Worm (Caenorhabditis elegans): ENCODE data around the gene nep-18.
"Not testable (repeated sequence)": the region's sequence is repeated elsewhere in the genome, so short reads cannot be mapped to it uniquely, and the experiment has no call there.

The nep-18 gene

ce11 chrII:2534459-2534858, 29.4 kb downstream of the nep-18 start, which contains the start of gene K02F6.5:
K02F6.5 (plus strand) TSS chrII:2534759.
- TF ChIP-seq ref-1 (GFP tag; conservative IDR thresholded peaks at IDR 0.05); ztf-29 (GFP tag; IDR thresholded peaks at IDR 0.05); flt-1 (GFP tag; IDR thresholded peaks at IDR 0.05): not testable (repeated sequence)

DNA sequence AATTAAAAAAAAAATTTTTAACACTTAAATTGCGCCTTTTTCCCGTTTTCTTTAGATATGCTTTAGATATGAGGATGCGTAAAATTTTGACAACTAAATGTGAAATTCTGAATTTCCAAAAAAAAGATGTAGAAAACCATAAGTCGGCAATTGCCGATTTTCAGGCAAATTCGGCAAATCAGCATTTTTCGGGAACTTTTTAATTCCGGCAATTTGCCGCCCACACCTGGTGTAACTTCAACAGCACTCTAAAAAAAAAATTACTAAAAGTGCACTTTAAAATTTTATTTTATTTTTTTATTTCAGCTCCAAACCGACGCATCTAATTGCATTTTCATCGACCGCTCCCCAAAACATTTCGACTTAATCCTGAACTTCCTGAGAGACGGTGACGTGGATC, 33.4 kb downstream of the nep-18 start, which contains the start of gene K02F6.6:
K02F6.6 (plus strand) TSS at position 301 of the 400 bp plus-strand sequence.
- no peak for TF ChIP-seq flt-1 (GFP tag; IDR thresholded peaks at IDR 0.05)
- no peak for TF ChIP-seq ztf-23 (GFP tag; IDR thresholded peaks at IDR 0.05)
- no peak for TF ChIP-seq cog-1 (tag; optimal IDR thresholded peaks at IDR 0.05)

- TF ChIP-seq ztf-23 (GFP tag; IDR thresholded peaks at IDR 0.05) (no peak), ztf-29 (GFP tag; IDR thresholded peaks at IDR 0.05) (no peak), med-1 (GFP tag; optimal IDR thresholded peaks at IDR 0.05; ENCODE audit: insufficient read depth) (no peak), tab-1 (GFP tag; IDR thresholded peaks at IDR 0.05) (no peak), cog-1 (tag; optimal IDR thresholded peaks at IDR 0.05) (no peak), ref-1 (GFP tag; conservative IDR thresholded peaks at IDR 0.05) (no peak), T22C8.4 (GFP tag; IDR thresholded peaks at IDR 0.05) (no peak), klf-2 (GFP tag; conservative IDR thresholded peaks at IDR 0.05) (no peak), flt-1 (GFP tag; IDR thresholded peaks at IDR 0.05) (no peak)
Measured at ce11 chrII:2526887-2527286, 37.0 kb downstream of the nep-18 start.

ce11 chrII:2525652-2526051, 38.2 kb downstream of the nep-18 start:
- TF ChIP-seq T22C8.4 (GFP tag; IDR thresholded peaks at IDR 0.05), result no peak
- peak; percentile 84; the same call in 1 of the 2 replicates for TF ChIP-seq ztf-29 (GFP tag; IDR thresholded peaks at IDR 0.05)

DNA sequence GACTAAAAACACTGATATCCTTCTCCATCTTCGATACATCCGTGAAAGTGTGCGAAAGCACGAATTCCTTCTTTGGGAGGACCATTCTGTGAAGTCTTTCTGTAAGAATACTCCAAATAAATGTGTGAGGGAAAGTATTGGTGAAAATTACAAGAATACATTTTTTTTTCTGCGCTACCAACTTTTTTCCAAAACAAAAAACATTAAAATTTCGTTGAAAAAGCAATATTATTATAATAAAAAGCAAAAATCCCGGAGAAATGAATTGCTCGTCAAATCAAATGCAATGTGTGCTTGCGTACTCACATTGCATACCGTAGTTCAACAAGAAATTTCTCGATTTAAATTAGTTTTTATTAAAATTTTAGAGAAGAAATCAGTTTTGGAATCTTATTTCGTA, 41.9 kb downstream of the nep-18 start, which contains the start of gene bath-13:
bath-13 (minus strand) TSS at position 101 of the 400 bp plus-strand sequence.
- TF ChIP-seq klf-2 (GFP tag; conservative IDR thresholded peaks at IDR 0.05) (no peak), cog-1 (tag; optimal IDR thresholded peaks at IDR 0.05) (no peak), T22C8.4 (GFP tag; IDR thresholded peaks at IDR 0.05) (no peak), ztf-23 (GFP tag; IDR thresholded peaks at IDR 0.05) (no peak), ztf-29 (GFP tag; IDR thresholded peaks at IDR 0.05) (no peak), flt-1 (GFP tag; IDR thresholded peaks at IDR 0.05) (no peak), ref-1 (GFP tag; conservative IDR thresholded peaks at IDR 0.05) (no peak), tab-1 (GFP tag; IDR thresholded peaks at IDR 0.05) (no peak)

DNA sequence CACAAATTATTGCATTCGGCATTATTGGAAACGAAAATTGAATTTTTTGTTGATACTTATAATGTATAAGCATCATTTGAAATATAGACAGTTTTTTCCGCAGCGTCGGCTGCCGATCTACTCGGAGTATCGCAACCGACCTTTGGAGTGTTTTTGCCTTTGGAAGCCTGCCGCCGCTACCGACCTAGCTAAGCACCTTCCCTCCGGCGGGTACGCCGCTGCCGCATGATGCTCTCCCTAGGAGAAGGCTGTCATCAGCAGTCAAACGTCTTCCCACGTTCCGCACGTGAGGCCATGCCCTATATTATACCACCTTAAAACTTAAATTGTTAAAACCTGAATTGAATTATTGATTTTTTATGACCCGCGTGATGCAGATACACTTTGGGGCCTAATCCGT, 45.4 kb downstream of the nep-18 start:
- TF ChIP-seq cog-1 (tag; optimal IDR thresholded peaks at IDR 0.05), result no peak
- TF ChIP-seq ztf-29 (GFP tag; IDR thresholded peaks at IDR 0.05), result no peak
- TF ChIP-seq med-1 (GFP tag; optimal IDR thresholded peaks at IDR 0.05; ENCODE audit: insufficient read depth), result no peak
- peak; percentile 54; the same call in 1 of the 2 replicates for TF ChIP-seq T22C8.4 (GFP tag; IDR thresholded peaks at IDR 0.05)
- no peak for TF ChIP-seq flt-1 (GFP tag; IDR thresholded peaks at IDR 0.05)

Measured in whole organism, midembryonic.